Fruit fly (Drosophila melanogaster) whole organism, embryonic: Measurements from ENCODE around the gene Dpy-30L1.

Experiments
- BtbVII ChIP-seq: fragments of 200-800 bp; sonication (Bioruptor generic); optimal IDR thresholded peaks from 3 replicates; lab custom pipeline; 2017; ENCODE audit warnings: missing biosample characterization, mild to moderate bottlenecking, missing genetic modification characterization
- CG10267 ChIP-seq: fragments of 200-800 bp; sonication (Bioruptor generic); optimal IDR thresholded peaks from 2 replicates; lab custom pipeline; 2018; ENCODE audit warnings: missing biosample characterization, mild to moderate bottlenecking, missing genetic modification characterization, moderate library complexity
- CG13296 ChIP-seq: fragments of 200-800 bp; sonication (Bioruptor generic); optimal IDR thresholded peaks from 3 replicates; lab custom pipeline; 2018; ENCODE audit warnings: missing biosample characterization, mild to moderate bottlenecking, missing genetic modification characterization
- CG13424 ChIP-seq: fragments of 200-800 bp; sonication (Bioruptor generic); optimal IDR thresholded peaks from 2 replicates; lab custom pipeline; 2019; ENCODE audit warnings: missing biosample characterization, mild to moderate bottlenecking, missing genetic modification characterization, moderate library complexity
- CG14441 ChIP-seq: fragments of 200-800 bp; sonication (Bioruptor generic); IDR thresholded peaks from 2 replicates; pipeline ENCODE4 v1.3.6; 2022; ENCODE audit warnings: missing biosample characterization, missing genetic modification characterization
- CG17802 ChIP-seq: fragments of 200-800 bp; sonication (Bioruptor generic); optimal IDR thresholded peaks from 2 replicates; lab custom pipeline; 2018; ENCODE audit warnings: missing biosample characterization, mild to moderate bottlenecking, missing genetic modification characterization, moderate library complexity
- CG2120 ChIP-seq: fragments of 200-800 bp; sonication (Bioruptor generic); optimal IDR thresholded peaks from 3 replicates; lab custom pipeline; 2016; ENCODE audit warnings: missing biosample characterization, missing genetic modification characterization
- CG2889 ChIP-seq: fragments of 200-800 bp; sonication (Bioruptor generic); IDR thresholded peaks from 3 replicates; pipeline ENCODE4 v1.3.6; 2022; ENCODE audit warnings: missing biosample characterization, missing genetic modification characterization
- CG30020 ChIP-seq: fragments of 200-800 bp; optimal IDR thresholded peaks from 2 replicates; lab custom pipeline; 2019; ENCODE audit warnings: missing biosample characterization, mild to moderate bottlenecking, missing genetic modification characterization, moderate library complexity
- CG32772 ChIP-seq: fragments of 200-800 bp; sonication (Bioruptor generic); IDR thresholded peaks from 2 replicates; pipeline ENCODE4 v1.3.6; 2022; ENCODE audit warnings: missing biosample characterization, missing genetic modification characterization
- CG34224 ChIP-seq: fragments of 200-800 bp; sonication (Bioruptor generic); IDR thresholded peaks from 3 replicates; pipeline ENCODE4 v1.3.6; 2022; ENCODE audit warnings: missing biosample characterization, missing genetic modification characterization; ENCODE audit not compliant: partially characterized antibody
- CG42726 ChIP-seq: fragments of 200-800 bp; sonication (Bioruptor generic); IDR thresholded peaks from 2 replicates; pipeline ENCODE4 v1.3.6; 2022; ENCODE audit warnings: missing biosample characterization, missing genetic modification characterization; ENCODE audit not compliant: partially characterized antibody
- CG43689 ChIP-seq: fragments of 200-800 bp; sonication (Bioruptor generic); IDR thresholded peaks from 2 replicates; pipeline ENCODE4 v1.3.6; 2022; ENCODE audit warnings: missing biosample characterization, missing genetic modification characterization
- CG6654 ChIP-seq: fragments of 200-800 bp; sonication (Bioruptor generic); optimal IDR thresholded peaks from 2 replicates; lab custom pipeline; 2017; ENCODE audit warnings: missing biosample characterization, mild to moderate bottlenecking, missing genetic modification characterization
- CG7928 ChIP-seq: fragments of 200-800 bp; sonication (Bioruptor generic); optimal IDR thresholded peaks from 2 replicates; lab custom pipeline; 2017; ENCODE audit warnings: missing biosample characterization, mild to moderate bottlenecking, missing genetic modification characterization
- CG8765 ChIP-seq: fragments of 200-800 bp; sonication (Bioruptor generic); IDR thresholded peaks from 2 replicates; pipeline ENCODE4 v1.3.6; 2022; ENCODE audit warnings: missing biosample characterization, missing genetic modification characterization
- CkIIα-i1 ChIP-seq: fragments of 200-800 bp; sonication (Bioruptor generic); IDR thresholded peaks from 2 replicates; pipeline ENCODE4 v1.3.6; 2022; ENCODE audit warnings: missing biosample characterization, missing genetic modification characterization
- Dbx ChIP-seq: fragments of 200-800 bp; sonication (Bioruptor generic); IDR thresholded peaks from 3 replicates; pipeline ENCODE4 v1.3.6; 2022; ENCODE audit warnings: missing biosample characterization, missing genetic modification characterization
- ERR ChIP-seq: fragments of 200-800 bp; sonication (Bioruptor generic); optimal IDR thresholded peaks from 2 replicates; lab custom pipeline; 2016; ENCODE audit warnings: missing biosample characterization, missing genetic modification characterization
- Fer1 ChIP-seq: fragments of 200-800 bp; sonication (Bioruptor generic); optimal IDR thresholded peaks from 2 replicates; lab custom pipeline; 2017; ENCODE audit warnings: missing biosample characterization, mild to moderate bottlenecking, missing genetic modification characterization
- HHEX ChIP-seq: fragments of 200-800 bp; sonication (Bioruptor generic); optimal IDR thresholded peaks from 3 replicates; lab custom pipeline; 2017; ENCODE audit warnings: missing biosample characterization, mild to moderate bottlenecking, missing genetic modification characterization, missing genetic modification reagents
- HLH54F ChIP-seq: fragments of 200-800 bp; sonication (Bioruptor generic); optimal IDR thresholded peaks from 3 replicates; lab custom pipeline; 2016; ENCODE audit warnings: missing biosample characterization, missing genetic modification characterization
- HLHmδ ChIP-seq: fragments of 200-800 bp; sonication (Bioruptor generic); optimal IDR thresholded peaks from 2 replicates; lab custom pipeline; 2018; ENCODE audit warnings: missing biosample characterization, mild to moderate bottlenecking, missing genetic modification characterization, moderate library complexity
- Hr78 ChIP-seq, 2 experiments: fragments of 200-800 bp in 1 of 2; fragments of >200 bp in 1 of 2; sonication (Bioruptor generic) in 1 of 2; optimal IDR thresholded peaks; 2 replicates each; lab custom pipeline; 2017 to 2019; ENCODE audit warnings: missing biosample characterization in 2 of 2, missing genetic modification characterization in 2 of 2, mild to moderate bottlenecking in 1 of 2, moderate library complexity in 1 of 2
- PHDP ChIP-seq: fragments of 200-800 bp; sonication (Bioruptor generic); optimal IDR thresholded peaks from 3 replicates; lab custom pipeline; 2018; ENCODE audit warnings: missing biosample characterization, mild to moderate bottlenecking, missing genetic modification characterization, moderate library complexity
- Rfx ChIP-seq: fragments of 200-800 bp; sonication (Bioruptor generic); IDR thresholded peaks from 2 replicates; pipeline ENCODE4 v1.3.6; 2022; ENCODE audit warnings: missing biosample characterization, missing genetic modification characterization
- Scr ChIP-seq: fragments of 200-800 bp; sonication (Bioruptor generic); IDR thresholded peaks from 2 replicates; pipeline ENCODE4 v1.3.6; 2022; ENCODE audit warnings: missing biosample characterization, missing genetic modification characterization; ENCODE audit not compliant: partially characterized antibody
- al ChIP-seq: fragments of 200-800 bp; sonication (Bioruptor generic); IDR thresholded peaks from 2 replicates; pipeline ENCODE4 v1.3.6; 2022; ENCODE audit warnings: missing biosample characterization, missing genetic modification characterization
- ato ChIP-seq: fragments of 200-800 bp; sonication (Bioruptor generic); IDR thresholded peaks from 2 replicates; pipeline ENCODE4 v1.3.6; 2022; ENCODE audit warnings: missing biosample characterization, missing genetic modification characterization; ENCODE audit not compliant: partially characterized antibody
- cwo ChIP-seq: fragments of 200-800 bp; sonication (Bioruptor generic); optimal IDR thresholded peaks from 3 replicates; lab custom pipeline; 2017; ENCODE audit warnings: missing biosample characterization, missing genetic modification characterization, mild to moderate bottlenecking, moderate library complexity, missing genetic modification reagents
- dati ChIP-seq: fragments of 200-800 bp; sonication (Bioruptor generic); IDR thresholded peaks from 2 replicates; pipeline ENCODE4 v1.3.6; 2022; ENCODE audit warnings: missing biosample characterization, missing genetic modification characterization
- jigr1 ChIP-seq: fragments of 200-800 bp; sonication (Bioruptor generic); IDR thresholded peaks from 3 replicates; pipeline ENCODE4 v1.3.6; 2022; ENCODE audit warnings: missing biosample characterization, missing genetic modification characterization
- kah ChIP-seq: fragments of 200-800 bp; sonication (Bioruptor generic); optimal IDR thresholded peaks from 2 replicates; lab custom pipeline; 2018; ENCODE audit warnings: missing biosample characterization, mild to moderate bottlenecking, missing genetic modification characterization
- prd ChIP-seq, 3 experiments: fragments of >200 bp in 2 of 3; fragments of 200-800 bp in 1 of 3; sonication (Bioruptor generic) in 1 of 3; optimal IDR thresholded peaks in 2 of 3; IDR thresholded peaks in 1 of 3; 2 replicates in 2 of 3; 3 replicates in 1 of 3; pipeline versions ENCODE4 v1.3.6 to Lab custom; 2017 to 2022; ENCODE audit warnings: missing biosample characterization in 1 of 3, missing genetic modification characterization in 1 of 3
- sr ChIP-seq: fragments of 200-800 bp; sonication (Bioruptor generic); IDR thresholded peaks from 3 replicates; pipeline ENCODE4 v1.3.6; 2022; ENCODE audit warnings: missing biosample characterization, missing genetic modification characterization
- tgo ChIP-seq: fragments of 200-800 bp; sonication (Bioruptor generic); IDR thresholded peaks from 3 replicates; pipeline ENCODE4 v1.3.6; 2022; ENCODE audit warnings: missing biosample characterization, missing genetic modification characterization
- twi ChIP-seq: fragments of 200-800 bp; optimal IDR thresholded peaks from 2 replicates; lab custom pipeline; 2019; ENCODE audit warnings: missing biosample characterization, mild to moderate bottlenecking, missing genetic modification characterization, moderate library complexity
- unpg ChIP-seq: fragments of 200-800 bp; sonication (Bioruptor generic); optimal IDR thresholded peaks from 3 replicates; lab custom pipeline; 2018; ENCODE audit warnings: missing biosample characterization, mild to moderate bottlenecking, missing genetic modification characterization, moderate library complexity
- wek ChIP-seq: fragments of 200-800 bp; sonication (Bioruptor generic); optimal IDR thresholded peaks from 3 replicates; lab custom pipeline; 2018; ENCODE audit warnings: missing biosample characterization, mild to moderate bottlenecking, missing genetic modification characterization, moderate library complexity

The Dpy-30L1 gene

DNA sequence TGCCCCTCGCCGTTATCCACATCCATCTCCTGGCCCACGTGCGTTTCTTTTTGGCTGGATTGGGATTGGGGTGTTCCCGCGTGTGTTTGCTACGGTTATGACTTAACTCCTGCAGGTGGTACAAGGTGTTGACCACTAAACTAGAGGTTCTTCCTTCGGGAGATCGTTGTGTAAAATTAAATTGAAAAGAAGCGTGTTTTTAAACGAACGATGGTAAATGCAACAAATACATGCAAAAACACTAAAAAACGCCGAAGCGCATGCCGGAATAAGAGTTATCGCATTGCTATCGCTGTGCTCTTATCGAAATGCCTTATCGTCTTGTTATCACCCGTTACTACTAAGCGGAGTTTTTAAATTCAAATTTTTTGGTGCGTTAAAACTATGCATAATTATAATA lies 37.3 kb downstream of the Dpy-30L1 start, which contains the start of gene CG6724 (continued):
- TF ChIP-seq CG10267 (tag; lab: Kevin White, UChicago) (peak; percentile 37), HLHmδ (GFP tag; lab: Kevin White, UChicago) (no peak), BtbVII (GFP tag; lab: Kevin White, UChicago) (no peak), CG32772 (GFP tag; lab: Robert Waterston, UW) (no peak), CG6654 (no peak), CG8765 (GFP tag; lab: Robert Waterston, UW) (no peak), wek (no peak), jigr1 (GFP tag; lab: Robert Waterston, UW) (no peak), PHDP (no peak), HHEX (GFP tag; lab: Kevin White, UChicago) (no peak), tgo (GFP tag; lab: Robert Waterston, UW) (no peak), unpg (GFP tag; lab: Kevin White, UChicago) (no peak), CG13296 (GFP tag; lab: Kevin White, UChicago) (no peak), CG43689 (GFP tag; lab: Robert Waterston, UW) (no peak), CG7928 (GFP tag; lab: Kevin White, UChicago) (no peak), Hr78 (GFP tag; optimal IDR thresholded peaks at IDR 0.05; lab: Kevin White, UChicago) (no peak), dati (GFP tag; lab: Robert Waterston, UW) (no peak), cwo (GFP tag; lab: Kevin White, UChicago) (no peak), CG34224 (GFP tag; lab: Robert Waterston, UW) (peak; percentile 40; the same call in 1 of the 3 replicates), CG2120 (GFP tag; lab: Kevin White, UChicago) (no peak), Scr (GFP tag; lab: Robert Waterston, UW) (peak; percentile 68), CG2889 (GFP tag; lab: Robert Waterston, UW) (no peak), HLH54F (GFP tag; lab: Kevin White, UChicago) (no peak), CG42726 (GFP tag; lab: Robert Waterston, UW) (peak; percentile 73; the same call in 1 of the 2 replicates), prd (optimal IDR thresholded peaks at IDR 0.05; lab: Kevin White, UChicago) (no peak), prd (GFP tag; IDR thresholded peaks at IDR 0.05; lab: Robert Waterston, UW) (no peak), CG14441 (GFP tag; lab: Robert Waterston, UW) (no peak), Dbx (GFP tag; lab: Robert Waterston, UW) (no peak), CkIIα-i1 (GFP tag; lab: Robert Waterston, UW) (no peak), al (GFP tag; lab: Robert Waterston, UW) (no peak)

DNA sequence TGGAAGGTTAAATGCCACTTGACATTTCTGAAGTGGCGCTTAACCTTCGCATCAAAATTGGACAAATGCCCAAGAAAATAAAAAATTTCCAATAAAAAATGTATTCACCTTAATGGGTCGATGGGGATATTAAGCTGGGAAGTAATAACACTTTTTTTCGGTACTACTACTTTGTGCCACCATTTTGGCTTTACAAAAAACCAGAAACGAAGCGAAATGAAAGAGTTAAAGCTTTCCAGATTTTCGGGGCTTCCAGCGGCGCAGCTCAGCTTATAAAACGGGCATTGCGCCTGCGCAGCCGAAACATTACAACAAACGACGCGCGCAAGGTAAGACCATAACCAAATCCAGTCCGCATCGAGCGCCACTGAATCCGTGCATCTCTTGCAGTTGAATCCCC lies 38.1 kb downstream of the Dpy-30L1 start, which contains the start of gene CG17127:
Gene CG17127 (plus strand): TSS at position 301 of the 400 bp plus-strand sequence.
- TF ChIP-seq CG30020 (tag; lab: Kevin White, UChicago), result no peak
- no peak for TF ChIP-seq twi (tag; lab: Kevin White, UChicago)
- no peak for TF ChIP-seq Fer1 (GFP tag; lab: Kevin White, UChicago)
- no peak for TF ChIP-seq Rfx
- TF ChIP-seq ERR (GFP tag; lab: Kevin White, UChicago), result no peak
- TF ChIP-seq CG17802 (tag; lab: Kevin White, UChicago), result no peak
- TF ChIP-seq sr (GFP tag; lab: Robert Waterston, UW), result no peak
- no peak for TF ChIP-seq ato (GFP tag; lab: Robert Waterston, UW)
- no peak for TF ChIP-seq CG13424
- TF ChIP-seq kah (GFP tag; lab: Kevin White, UChicago), result no peak
